Worm (Caenorhabditis elegans): ENCODE measurements around the gene mdt-10.

DNA sequence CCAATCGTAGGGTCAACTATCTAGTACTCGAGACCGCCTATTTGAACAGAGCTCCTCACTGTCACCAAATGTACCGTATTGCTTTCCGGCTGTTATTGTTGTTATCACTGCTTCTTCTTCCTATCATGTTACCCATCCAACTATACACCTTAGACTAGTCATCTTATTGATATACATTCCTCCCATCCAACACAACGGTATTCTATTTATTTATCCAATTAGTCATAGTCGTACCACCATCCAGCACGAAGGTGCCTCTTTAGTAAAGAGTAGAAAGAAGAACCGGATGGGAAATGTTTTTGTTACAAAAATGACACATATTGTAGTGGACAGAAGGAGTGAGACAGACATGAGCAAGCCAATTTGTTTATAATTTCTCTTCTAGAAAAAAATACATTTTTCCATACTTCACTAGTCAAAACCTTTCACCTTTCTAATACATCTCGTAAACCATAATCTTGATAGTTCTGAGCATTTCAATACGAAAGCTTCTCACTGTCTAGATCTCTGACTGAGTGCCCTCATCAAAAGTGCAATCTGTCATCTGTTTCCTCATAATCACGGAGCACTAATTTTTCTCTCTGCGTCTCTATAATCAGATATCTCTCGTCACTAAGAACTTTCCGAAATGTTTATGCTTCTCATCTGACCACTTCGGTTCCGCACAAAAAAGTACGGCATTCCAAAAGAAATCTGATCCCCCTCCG is 44.5 kb downstream of the mdt-10 start:
- no peak for TF ChIP-seq nhr-11 (tag; optimal IDR thresholded peaks at IDR 0.05)
- no peak for TF ChIP-seq ceh-82 (tag; optimal IDR thresholded peaks at IDR 0.05)
- TF ChIP-seq ama-1 (optimal IDR thresholded peaks at IDR 0.05), result no peak
- TF ChIP-seq dmd-6 (GFP tag; IDR thresholded peaks at IDR 0.05), result no peak
- no peak for TF ChIP-seq nhr-25 (tag; optimal IDR thresholded peaks at IDR 0.05; ENCODE audit: borderline replicate concordance, insufficient read depth)
- TF ChIP-seq D1046.2 (GFP tag; IDR thresholded peaks at IDR 0.05), result no peak
- TF ChIP-seq lin-15B (tag; optimal IDR thresholded peaks at IDR 0.05), result no peak
- no peak for TF ChIP-seq tra-1 (GFP tag; IDR thresholded peaks at IDR 0.05)
- TF ChIP-seq nhr-102 (tag; optimal IDR thresholded peaks at IDR 0.05), result no peak

Data from whole organism, L4 larva.